Fruit fly (Drosophila melanogaster): ENCODE data around the gene EMC5.

The EMC5 gene

DNA sequence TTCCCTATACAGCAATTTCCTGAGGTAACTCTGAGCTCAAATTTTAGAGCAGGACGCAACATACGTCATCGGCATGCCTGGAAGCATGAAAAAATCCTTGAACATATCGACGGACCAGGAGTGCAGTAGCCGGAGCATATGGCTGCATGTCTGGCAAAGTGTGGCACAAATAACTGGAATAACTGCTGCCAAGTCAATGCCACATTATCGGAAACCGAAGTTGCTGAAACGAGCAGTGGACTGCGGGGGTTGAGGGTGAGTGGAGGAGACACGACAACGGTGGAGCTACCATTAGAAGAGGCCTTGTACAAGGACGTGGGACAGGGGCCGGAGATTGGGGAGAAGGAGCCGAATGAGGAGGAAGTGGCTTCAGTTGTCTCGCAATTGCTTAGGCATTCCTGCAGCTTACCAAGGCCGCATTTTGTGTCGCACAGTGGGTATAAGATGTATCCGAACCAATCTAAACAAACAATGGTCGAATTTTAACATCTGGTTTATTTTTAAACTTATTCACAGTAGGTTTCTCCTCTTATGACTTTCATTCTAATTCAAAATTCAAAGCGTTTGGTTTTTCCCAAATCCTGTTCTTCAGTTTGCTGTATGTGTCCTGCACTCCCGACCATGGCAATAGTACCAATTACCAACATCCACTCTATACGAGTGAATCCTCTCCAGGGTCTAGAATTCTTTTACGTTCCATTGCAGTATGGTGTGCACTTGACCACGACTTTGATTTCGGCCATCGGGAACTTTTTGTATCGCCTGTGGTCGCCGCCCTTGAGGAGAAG, 41.5 kb upstream of the EMC5 start, which contains the start of gene CG46304:
TSS of gene CG46304 (plus strand) at position 541 of the 788 bp plus-strand sequence.
- TF ChIP-seq Dif (GFP tag; optimal IDR thresholded peaks at IDR 0.05; ENCODE audit: partially characterized antibody), result peak; percentile 16
- peak; percentile 42 for TF ChIP-seq psq (GFP tag; optimal IDR thresholded peaks at IDR 0.05)
- peak; percentile 16 for TF ChIP-seq h (GFP tag; optimal IDR thresholded peaks at IDR 0.05)
- TF ChIP-seq Mio (GFP tag; optimal IDR thresholded peaks at IDR 0.05), result no peak
- no peak for TF ChIP-seq lola (GFP tag; optimal IDR thresholded peaks at IDR 0.05)
- no peak for TF ChIP-seq sv (GFP tag; optimal IDR thresholded peaks at IDR 0.05)
- TF ChIP-seq dmrt93B (GFP tag; optimal IDR thresholded peaks at IDR 0.05), result peak; percentile 30
- no peak for TF ChIP-seq fru (GFP tag; optimal IDR thresholded peaks at IDR 0.05)
- TF ChIP-seq woc (GFP tag; optimal IDR thresholded peaks at IDR 0.05), result peak; percentile 40
- TF ChIP-seq ey (GFP tag; optimal IDR thresholded peaks at IDR 0.05), result peak; percentile 24
- TF ChIP-seq Vsx2 (GFP tag; optimal IDR thresholded peaks at IDR 0.05; ENCODE audit: partially characterized antibody), result no peak
- TF ChIP-seq Sp1 (GFP tag; optimal IDR thresholded peaks at IDR 0.05), result peak; percentile 30
- no peak for TF ChIP-seq Hr78 (GFP tag; optimal IDR thresholded peaks at IDR 0.05)
- TF ChIP-seq Myc (optimal IDR thresholded peaks at IDR 0.05), result no peak
- no peak for TF ChIP-seq sage (GFP tag; optimal IDR thresholded peaks at IDR 0.05)
- no peak for TF ChIP-seq OdsH (GFP tag; optimal IDR thresholded peaks at IDR 0.05)
- TF ChIP-seq Abd-B (GFP tag; optimal IDR thresholded peaks at IDR 0.05), result no peak
- TF ChIP-seq foxo (GFP tag; optimal IDR thresholded peaks at IDR 0.05), result no peak
- peak; percentile 52 for TF ChIP-seq HLH106 (tag; optimal IDR thresholded peaks at IDR 0.05)
- TF ChIP-seq pan (optimal IDR thresholded peaks at IDR 0.05), result no peak
- TF ChIP-seq dl (GFP tag; optimal IDR thresholded peaks at IDR 0.05; ENCODE audit: insufficient read depth in 1 of 2, partially characterized antibody in 2 of 2), result peak in 1 of 2 experiments; percentile 50

dm6 chr2L:18946636-18947514, 40.6 kb upstream of the EMC5 start:
- TF ChIP-seq rgr (GFP tag; optimal IDR thresholded peaks at IDR 0.05) (peak; percentile 72), usp (GFP tag; optimal IDR thresholded peaks at IDR 0.05) (no peak), Mio (GFP tag; optimal IDR thresholded peaks at IDR 0.05) (no peak), Hr83 (GFP tag; optimal IDR thresholded peaks at IDR 0.05; ENCODE audit: poor library complexity, severe bottlenecking) (peak; percentile 65), brk (GFP tag; optimal IDR thresholded peaks at IDR 0.05) (peak; percentile 57), sage (GFP tag; optimal IDR thresholded peaks at IDR 0.05) (no peak), Hr78 (GFP tag; optimal IDR thresholded peaks at IDR 0.05) (no peak), Rel (GFP tag; optimal IDR thresholded peaks at IDR 0.05) (no peak), Rel (tag; optimal IDR thresholded peaks at IDR 0.05) (peak; percentile 24), Myc (optimal IDR thresholded peaks at IDR 0.05) (no peak), dsf (GFP tag; optimal IDR thresholded peaks at IDR 0.05; ENCODE audit: borderline replicate concordance) (no peak), Jra (GFP tag; optimal IDR thresholded peaks at IDR 0.05) (no peak), Abd-B (GFP tag; optimal IDR thresholded peaks at IDR 0.05) (no peak), jim (GFP tag; optimal IDR thresholded peaks at IDR 0.05) (peak; percentile 30), Dif (GFP tag; optimal IDR thresholded peaks at IDR 0.05; ENCODE audit: partially characterized antibody) (peak; percentile 66), lola (GFP tag; optimal IDR thresholded peaks at IDR 0.05) (no peak), Hnf4 (GFP tag; optimal IDR thresholded peaks at IDR 0.05) (peak; percentile 35), pan (optimal IDR thresholded peaks at IDR 0.05) (no peak), ey (GFP tag; optimal IDR thresholded peaks at IDR 0.05) (no peak), Sp1 (GFP tag; optimal IDR thresholded peaks at IDR 0.05) (peak; percentile 94), CG32264 (GFP tag; optimal IDR thresholded peaks at IDR 0.05) (no peak), HLH106 (tag; optimal IDR thresholded peaks at IDR 0.05) (peak; percentile 90), CrebA (GFP tag; optimal IDR thresholded peaks at IDR 0.05; ENCODE audit: borderline replicate concordance) (no peak), CG9705 (GFP tag; optimal IDR thresholded peaks at IDR 0.05) (peak; percentile 3), tai (GFP tag; optimal IDR thresholded peaks at IDR 0.05) (no peak), N (GFP tag; optimal IDR thresholded peaks at IDR 0.05) (no peak), foxo (GFP tag; optimal IDR thresholded peaks at IDR 0.05) (peak in 1 of 2 experiments; percentile 79), h (GFP tag; optimal IDR thresholded peaks at IDR 0.05) (peak; percentile 44), dl (GFP tag; optimal IDR thresholded peaks at IDR 0.05; ENCODE audit: insufficient read depth in 1 of 2, partially characterized antibody in 2 of 2) (peak; percentile 53 to 76), fru (GFP tag; optimal IDR thresholded peaks at IDR 0.05) (no peak), Vsx2 (GFP tag; optimal IDR thresholded peaks at IDR 0.05; ENCODE audit: partially characterized antibody) (peak; percentile 52), Dfd (GFP tag; optimal IDR thresholded peaks at IDR 0.05) (no peak), psq (GFP tag; optimal IDR thresholded peaks at IDR 0.05) (peak; percentile 88), sv (GFP tag; optimal IDR thresholded peaks at IDR 0.05) (no peak), GATAd (GFP tag; optimal IDR thresholded peaks at IDR 0.05) (no peak), dmrt93B (GFP tag; optimal IDR thresholded peaks at IDR 0.05) (peak; percentile 56), woc (GFP tag; optimal IDR thresholded peaks at IDR 0.05) (no peak), br (GFP tag; optimal IDR thresholded peaks at IDR 0.05) (peak; percentile 10), OdsH (GFP tag; optimal IDR thresholded peaks at IDR 0.05) (peak; percentile 73)

All from whole organism, wandering third instar larva.